Worm (Caenorhabditis elegans): ENCODE data around the gene spp-7.

Gene spp-7

DNA sequence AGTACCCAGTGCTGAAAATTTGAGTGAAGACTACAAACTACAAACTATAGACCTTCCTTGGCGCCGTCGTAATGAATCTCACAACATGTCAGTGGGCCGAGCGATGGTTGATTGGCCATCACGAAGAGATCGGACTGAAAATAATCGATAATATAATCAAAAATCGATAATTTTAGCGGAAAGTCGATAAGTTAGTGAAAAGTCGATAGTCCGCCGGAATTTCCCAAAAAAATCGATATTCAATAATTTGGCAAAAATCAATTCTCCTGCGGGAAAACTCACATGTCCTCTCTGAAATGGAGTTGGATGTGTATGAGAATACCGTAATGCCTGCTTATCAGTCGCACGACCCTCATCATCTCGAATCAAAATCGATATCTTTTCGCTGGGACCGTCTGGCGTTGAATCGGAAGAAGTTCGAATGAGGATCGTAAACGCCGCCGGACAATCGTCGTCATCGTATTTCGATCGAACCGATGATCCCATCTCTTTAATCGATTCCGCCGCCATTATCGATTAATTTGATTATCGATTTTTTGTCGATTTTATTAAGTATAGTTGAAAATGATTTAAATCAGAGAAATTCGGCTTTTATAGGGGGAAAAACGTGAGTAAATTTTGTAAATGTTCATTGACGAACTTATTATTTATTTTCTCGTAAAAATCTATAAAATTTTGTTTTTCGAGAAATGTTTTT lies 3.8 kb downstream of the spp-7 start, which contains the start of gene ZK616.8:
TSS of gene ZK616.8 (minus strand) at position 553 of the 697 bp plus-strand sequence.
- no peak for TF ChIP-seq nhr-11 (tag; optimal IDR thresholded peaks at IDR 0.05)
- TF ChIP-seq nhr-28 (tag; optimal IDR thresholded peaks at IDR 0.05) = no peak
- no peak for TF ChIP-seq nhr-90 (tag; optimal IDR thresholded peaks at IDR 0.05; ENCODE audit: poor library complexity)
- no peak for TF ChIP-seq mab-9 (GFP tag; IDR thresholded peaks at IDR 0.05)
- no peak for TF ChIP-seq nhr-47 (tag; optimal IDR thresholded peaks at IDR 0.05)
- TF ChIP-seq skn-1 (tag; optimal IDR thresholded peaks at IDR 0.05) = no peak
- TF ChIP-seq snu-23 (GFP tag; optimal IDR thresholded peaks at IDR 0.05) = no peak
- TF ChIP-seq lin-39 (tag; optimal IDR thresholded peaks at IDR 0.05) = no peak
- no peak for TF ChIP-seq efl-1 (optimal IDR thresholded peaks at IDR 0.05)
- no peak for TF ChIP-seq efl-1 (GFP tag; optimal IDR thresholded peaks at IDR 0.05 in 1 of 2)
- no peak for TF ChIP-seq ama-1 (optimal IDR thresholded peaks at IDR 0.05)
- TF ChIP-seq lin-14 (GFP tag; optimal IDR thresholded peaks at IDR 0.05) = no peak
- TF ChIP-seq pax-3 (tag; optimal IDR thresholded peaks at IDR 0.05) = no peak
- no peak for TF ChIP-seq nhr-19 (GFP tag; conservative IDR thresholded peaks at IDR 0.05)
- no peak for TF ChIP-seq irx-1 (tag; optimal IDR thresholded peaks at IDR 0.05)
- no peak for TF ChIP-seq ceh-88 (GFP tag; IDR thresholded peaks at IDR 0.05)
- TF ChIP-seq zip-4 (GFP tag; optimal IDR thresholded peaks at IDR 0.05) = no peak
- TF ChIP-seq nhr-237 (tag; optimal IDR thresholded peaks at IDR 0.05) = no peak
- TF ChIP-seq unc-130 (tag; optimal IDR thresholded peaks at IDR 0.05) = no peak
- no peak for TF ChIP-seq unc-30 (tag; optimal IDR thresholded peaks at IDR 0.05)
- no peak for TF ChIP-seq efl-3 (GFP tag; optimal IDR thresholded peaks at IDR 0.05)

DNA sequence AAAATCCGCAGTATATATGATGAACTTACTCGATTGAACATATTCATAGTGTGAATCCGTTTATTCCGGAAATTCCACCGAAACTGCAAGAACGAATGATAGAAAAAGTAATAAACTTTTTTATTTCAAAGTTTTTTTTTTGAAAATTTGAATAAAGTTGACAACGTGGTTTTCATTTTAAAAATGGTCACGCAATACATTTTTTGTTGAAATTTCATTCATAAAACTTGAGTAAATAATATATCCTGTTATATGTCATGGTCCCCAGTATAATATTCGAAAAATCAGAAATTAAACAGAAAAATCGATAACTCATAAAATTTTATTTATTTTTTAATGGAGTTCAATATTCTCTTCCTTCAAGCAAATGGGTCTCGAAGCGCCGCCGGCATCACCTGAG lies 4.5 kb downstream of the spp-7 start, which contains the start of gene ZK616.65:
TSS of gene ZK616.65 (minus strand) at position 101 of the 400 bp plus-strand sequence.
- no peak for TF ChIP-seq C34B4.2 (tag; optimal IDR thresholded peaks at IDR 0.05)
- TF ChIP-seq blmp-1 (tag; optimal IDR thresholded peaks at IDR 0.05) = no peak
- TF ChIP-seq sox-4 (tag; optimal IDR thresholded peaks at IDR 0.05) = no peak
- TF ChIP-seq mdl-1 (tag; optimal IDR thresholded peaks at IDR 0.05) = no peak

DNA sequence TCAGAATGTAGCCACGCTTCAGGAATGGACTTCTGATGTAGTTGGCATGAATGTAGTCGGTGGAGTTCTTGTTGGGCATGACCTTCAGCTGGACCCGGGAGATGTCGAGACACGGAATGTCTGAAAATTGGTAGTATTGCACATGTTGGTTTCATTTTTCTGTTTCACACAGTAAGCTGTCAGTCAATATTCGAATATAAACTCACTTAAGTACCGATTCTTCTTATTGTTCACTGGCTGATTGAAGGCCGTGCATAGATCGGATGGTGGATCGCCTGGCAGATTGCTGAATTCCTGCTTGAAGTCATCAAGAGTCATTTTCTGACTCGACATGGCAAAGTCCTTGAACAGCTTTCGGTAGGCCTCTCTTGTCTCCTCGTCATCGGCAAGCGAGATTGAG lies 6.5 kb downstream of the spp-7 start:
- TF ChIP-seq C04F5.9 (tag; optimal IDR thresholded peaks at IDR 0.05) (no peak), lin-13 (GFP tag; optimal IDR thresholded peaks at IDR 0.05) (no peak), sptf-1 (tag; optimal IDR thresholded peaks at IDR 0.05) (no peak), egl-13 (tag; optimal IDR thresholded peaks at IDR 0.05) (no peak), tlp-1 (tag; optimal IDR thresholded peaks at IDR 0.05) (no peak), fkh-8 (tag; optimal IDR thresholded peaks at IDR 0.05) (no peak)

DNA sequence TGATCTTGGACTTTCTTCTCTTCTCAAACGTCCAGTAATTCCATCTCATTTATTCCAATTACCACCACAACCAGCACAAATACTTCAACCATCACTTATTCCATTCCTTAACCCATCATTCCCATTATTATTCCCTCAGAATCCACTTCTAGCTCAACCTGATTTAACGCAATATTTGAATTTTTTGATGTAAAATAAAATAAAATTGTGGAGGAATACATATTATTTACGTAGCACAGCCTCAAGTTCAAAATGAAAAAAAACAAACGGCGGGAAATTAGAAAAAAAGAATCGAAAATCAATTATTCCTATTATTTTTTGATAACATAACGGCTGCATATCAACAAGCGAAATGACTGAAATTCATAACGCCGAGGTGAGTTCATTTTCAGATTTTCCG lies 10.3 kb downstream of the spp-7 start, which contains the start of gene ZK616.61:
TSS of gene ZK616.61 (plus strand) at position 301 of the 400 bp plus-strand sequence.
- TF ChIP-seq lsy-2 (tag; optimal IDR thresholded peaks at IDR 0.05) (no peak), fos-1 (tag; optimal IDR thresholded peaks at IDR 0.05) (no peak), lin-14 (GFP tag; optimal IDR thresholded peaks at IDR 0.05) (no peak), ces-1 (GFP tag; optimal IDR thresholded peaks at IDR 0.05) (no peak), mep-1 (tag; optimal IDR thresholded peaks at IDR 0.05) (no peak), ets-5 (GFP tag; IDR thresholded peaks at IDR 0.05) (no peak), lin-39 (tag; optimal IDR thresholded peaks at IDR 0.05) (no peak), sup-37 (GFP tag; optimal IDR thresholded peaks at IDR 0.05) (no peak), unc-86 (tag; optimal IDR thresholded peaks at IDR 0.05) (no peak), elt-3 (tag; optimal IDR thresholded peaks at IDR 0.05) (no peak), zip-4 (GFP tag; optimal IDR thresholded peaks at IDR 0.05) (no peak), F16B12.6 (tag; optimal IDR thresholded peaks at IDR 0.05) (no peak), nhr-90 (tag; optimal IDR thresholded peaks at IDR 0.05; ENCODE audit: poor library complexity) (no peak), nhr-84 (tag; optimal IDR thresholded peaks at IDR 0.05) (no peak), mdl-1 (tag; optimal IDR thresholded peaks at IDR 0.05) (no peak)
